Fruit fly (Drosophila melanogaster) whole organism, prepupa: ENCODE measurements around the gene dpr14.

ENCODE experiments used
- Eip93F ChIP-seq: fragments of 200-800 bp; sonication (Bioruptor generic); optimal IDR thresholded peaks from 2 replicates; lab custom pipeline; 2016; ENCODE audit warnings: missing biosample characterization, mild to moderate bottlenecking, missing genetic modification characterization
- Hr39 ChIP-seq: fragments of 200-800 bp; sonication (Bioruptor generic); optimal IDR thresholded peaks from 2 replicates; lab custom pipeline; 2016; ENCODE audit warnings: missing biosample characterization, missing genetic modification characterization
- Hr4 ChIP-seq: fragments of 200-800 bp; sonication (Bioruptor generic); optimal IDR thresholded peaks from 3 replicates; lab custom pipeline; 2016; ENCODE audit warnings: missing biosample characterization, missing genetic modification characterization
- fkh ChIP-seq: fragments of 200-800 bp; sonication (Bioruptor generic); optimal IDR thresholded peaks from 3 replicates; lab custom pipeline; 2017; ENCODE audit warnings: missing biosample characterization, mild to moderate bottlenecking, missing genetic modification characterization, moderate library complexity

dm6 chrX:7873172-7873930 is 34.7 kb downstream of the dpr14 start, which contains the start of gene dec:
- TF ChIP-seq Eip93F (GFP tag; lab: Kevin White, UChicago) = no peak
- no peak for TF ChIP-seq Hr39 (GFP tag; lab: Kevin White, UChicago)
- TF ChIP-seq Hr4 (GFP tag; lab: Kevin White, UChicago) = no peak
- TF ChIP-seq fkh (GFP tag; lab: Kevin White, UChicago) = no peak
